Fruit fly (Drosophila melanogaster): ENCODE measurements around the gene snk.

Gene snk

dm6 chr3R:13012351-13012750 is 30.2 kb downstream of the snk start (continued):
- peak; percentile 80 for TF ChIP-seq CG31627 (GFP tag; optimal IDR thresholded peaks at IDR 0.05)
- TF ChIP-seq fkh (GFP tag; optimal IDR thresholded peaks at IDR 0.05) = peak; percentile 59
- peak; percentile 48 for TF ChIP-seq dsx (GFP tag; optimal IDR thresholded peaks at IDR 0.05; ENCODE audit: poor library complexity, severe bottlenecking)
- TF ChIP-seq CG34406 (GFP tag; optimal IDR thresholded peaks at IDR 0.05) = peak; percentile 56
- peak; percentile 72 for TF ChIP-seq CG3919 (GFP tag; optimal IDR thresholded peaks at IDR 0.05)
- TF ChIP-seq Lpt (GFP tag; optimal IDR thresholded peaks at IDR 0.05) = peak; percentile 76
- TF ChIP-seq esn (GFP tag; optimal IDR thresholded peaks at IDR 0.05) = peak; percentile 81
- TF ChIP-seq pdm3 (GFP tag; optimal IDR thresholded peaks at IDR 0.05) = peak; percentile 78
- no peak; the same call in 1 of the 2 replicates for TF ChIP-seq CG15336 (GFP tag; IDR thresholded peaks at IDR 0.05)
- peak; percentile 87 for TF ChIP-seq svp (GFP tag)
- TF ChIP-seq CG8319 (GFP tag; optimal IDR thresholded peaks at IDR 0.05) = peak; percentile 63
- TF ChIP-seq CG10631 (GFP tag; optimal IDR thresholded peaks at IDR 0.05) = peak; percentile 72
- peak; percentile 80 for TF ChIP-seq net (GFP tag; optimal IDR thresholded peaks at IDR 0.05)
- TF ChIP-seq Sox15 (GFP tag; optimal IDR thresholded peaks at IDR 0.05) = peak; percentile 73
- no peak for TF ChIP-seq fd85E (GFP tag; optimal IDR thresholded peaks at IDR 0.05)
- peak; percentile 73 for TF ChIP-seq acj6 (GFP tag; optimal IDR thresholded peaks at IDR 0.05)
- TF ChIP-seq ss (GFP tag; optimal IDR thresholded peaks at IDR 0.05) = peak; percentile 71 to 75
- peak; percentile 33 for TF ChIP-seq fd59A (GFP tag; optimal IDR thresholded peaks at IDR 0.05)
- TF ChIP-seq Blimp-1 (GFP tag; optimal IDR thresholded peaks at IDR 0.05) = peak; percentile 57
- TF ChIP-seq Smox (GFP tag; optimal IDR thresholded peaks at IDR 0.05) = peak; percentile 68
- peak; percentile 26 for TF ChIP-seq CG6854 (GFP tag; optimal IDR thresholded peaks at IDR 0.05)
- peak; percentile 67 for TF ChIP-seq CG10669 (GFP tag; optimal IDR thresholded peaks at IDR 0.05)
- peak; percentile 49 for TF ChIP-seq CG3032 (tag; optimal IDR thresholded peaks at IDR 0.05)
- peak; percentile 73; the same call in 2 of the 3 replicates for TF ChIP-seq CG8119 (GFP tag; IDR thresholded peaks at IDR 0.05)
- TF ChIP-seq CG7368 (GFP tag; optimal IDR thresholded peaks at IDR 0.05) = peak; percentile 74
- TF ChIP-seq achi (GFP tag; optimal IDR thresholded peaks at IDR 0.05) = peak; percentile 62
- peak; percentile 71 for TF ChIP-seq Sox102F (GFP tag; optimal IDR thresholded peaks at IDR 0.05)
- TF ChIP-seq CG6276 (GFP tag; optimal IDR thresholded peaks at IDR 0.05) = peak; percentile 77
- peak; percentile 65 for TF ChIP-seq CG11902 (GFP tag; optimal IDR thresholded peaks at IDR 0.05)
- peak; percentile 63 for TF ChIP-seq CG1621 (tag; optimal IDR thresholded peaks at IDR 0.05)
- TF ChIP-seq CG6163 (GFP tag; IDR thresholded peaks at IDR 0.05) = peak; percentile 88
- TF ChIP-seq Gug (GFP tag; IDR thresholded peaks at IDR 0.05) = peak; percentile 80
- peak; percentile 53 for TF ChIP-seq CG16779 (tag; optimal IDR thresholded peaks at IDR 0.05)
- peak; percentile 86 for TF ChIP-seq vri (GFP tag; optimal IDR thresholded peaks at IDR 0.05)

- TF ChIP-seq acj6 (GFP tag; optimal IDR thresholded peaks at IDR 0.05) (no peak), CG1621 (tag; optimal IDR thresholded peaks at IDR 0.05) (peak; percentile 92), fkh (GFP tag; optimal IDR thresholded peaks at IDR 0.05) (no peak), esn (GFP tag; optimal IDR thresholded peaks at IDR 0.05) (no peak), Eip93F (GFP tag; optimal IDR thresholded peaks at IDR 0.05) (no peak), svp (GFP tag) (no peak), salr (GFP tag; optimal IDR thresholded peaks at IDR 0.05) (no peak), ss (GFP tag; optimal IDR thresholded peaks at IDR 0.05) (peak in 1 of 2 experiments; percentile 31), CG10669 (GFP tag; optimal IDR thresholded peaks at IDR 0.05) (no peak), OdsH (GFP tag; optimal IDR thresholded peaks at IDR 0.05) (no peak), CG8119 (GFP tag; IDR thresholded peaks at IDR 0.05) (0 out of 3 replicates have a peak, but pooled peaks have one; percentile 26), CG8632 (GFP tag; optimal IDR thresholded peaks at IDR 0.05) (no peak), eg (GFP tag; IDR thresholded peaks at IDR 0.05) (no peak), dac (GFP tag; optimal IDR thresholded peaks at IDR 0.05) (no peak), pdm3 (GFP tag; optimal IDR thresholded peaks at IDR 0.05) (no peak), Lpt (GFP tag; optimal IDR thresholded peaks at IDR 0.05) (no peak), cyc (GFP tag; optimal IDR thresholded peaks at IDR 0.05) (no peak), CG15336 (GFP tag; IDR thresholded peaks at IDR 0.05) (no peak), spab (GFP tag; optimal IDR thresholded peaks at IDR 0.05) (no peak), Eip75B (GFP tag; optimal IDR thresholded peaks at IDR 0.05) (no peak), CG6854 (GFP tag; optimal IDR thresholded peaks at IDR 0.05) (peak; percentile 40), CG4318 (GFP tag; optimal IDR thresholded peaks at IDR 0.05) (no peak), Sox102F (GFP tag; optimal IDR thresholded peaks at IDR 0.05) (no peak), CG16779 (tag; optimal IDR thresholded peaks at IDR 0.05) (peak; percentile 15), net (GFP tag; optimal IDR thresholded peaks at IDR 0.05) (no peak), fd59A (GFP tag; optimal IDR thresholded peaks at IDR 0.05) (no peak), CG3032 (tag; optimal IDR thresholded peaks at IDR 0.05) (no peak)
These were observed 31.0 kb downstream of the snk start, which contains the start of gene CtBP for dm6 chr3R:13011621-13011963. TSS of gene CtBP (plus strand) at chr3R:13011649.
